Fruit fly (Drosophila melanogaster): Measurements from ENCODE around the gene Cbl.

DNA sequence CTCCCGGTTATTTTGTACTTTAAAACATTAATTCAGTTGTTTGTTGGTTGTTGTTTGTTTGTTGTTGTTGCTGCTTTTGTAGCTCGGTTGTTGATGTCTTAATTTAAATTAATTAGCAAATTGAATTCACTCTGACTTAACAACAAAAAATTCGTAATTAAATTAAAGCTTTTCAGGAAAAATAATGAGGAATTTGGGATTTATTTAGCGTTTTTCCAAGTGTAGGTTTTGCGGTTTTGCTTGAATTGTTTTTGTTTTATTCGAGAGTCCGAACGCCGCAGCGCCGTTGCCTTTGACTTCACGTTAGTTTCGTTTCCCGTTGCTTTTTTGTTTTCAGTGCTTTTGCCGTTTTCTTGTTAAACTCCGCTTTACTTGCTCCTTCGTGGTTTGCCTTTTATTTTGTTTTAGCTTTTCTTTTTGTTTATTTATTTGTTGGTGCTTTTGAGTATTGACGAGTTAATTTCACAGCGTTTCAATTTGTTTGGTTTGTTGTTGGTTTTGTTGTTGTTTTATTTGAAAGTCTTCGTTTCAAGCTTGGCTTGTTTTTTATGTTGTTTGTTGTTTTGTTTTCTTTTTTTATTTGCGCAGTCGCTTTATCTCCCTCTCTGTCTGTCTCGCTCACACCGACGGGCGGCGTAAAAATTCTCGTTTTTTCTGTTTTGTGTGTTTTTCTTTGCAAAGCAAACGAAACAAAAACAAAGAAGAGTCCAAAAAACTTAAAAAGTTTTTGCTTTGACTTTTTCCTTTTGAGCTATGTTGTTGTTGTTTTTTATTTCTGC is 16.2 kb downstream of the Cbl start:
- TF ChIP-seq Clk (GFP tag; optimal IDR thresholded peaks at IDR 0.05) (peak; percentile 10), Crg-1 (GFP tag; optimal IDR thresholded peaks at IDR 0.05) (no peak), kay (GFP tag; ENCODE audit: borderline replicate concordance) (peak; percentile 96), Mnt (GFP tag; optimal IDR thresholded peaks at IDR 0.05) (no peak), CG1620 (GFP tag; optimal IDR thresholded peaks at IDR 0.05) (no peak), CG7101 (tag; optimal IDR thresholded peaks at IDR 0.05) (no peak), cic (GFP tag; optimal IDR thresholded peaks at IDR 0.05) (no peak), CG12768 (GFP tag; optimal IDR thresholded peaks at IDR 0.05) (peak; percentile 39), CG14711 (tag; optimal IDR thresholded peaks at IDR 0.05) (no peak), Hr96 (GFP tag; optimal IDR thresholded peaks at IDR 0.05) (no peak)
